Worm (Caenorhabditis elegans): ENCODE measurements around the gene endu-2.

- TF ChIP-seq flt-1 (GFP tag; IDR thresholded peaks at IDR 0.05) = no peak
- TF ChIP-seq ets-7 (tag; optimal IDR thresholded peaks at IDR 0.05) = no peak
- TF ChIP-seq scrt-1 (GFP tag; IDR thresholded peaks at IDR 0.05) = no peak
- TF ChIP-seq F13C5.2 (tag; optimal IDR thresholded peaks at IDR 0.05) = no peak
- TF ChIP-seq tra-4 (tag; optimal IDR thresholded peaks at IDR 0.05) = no peak
- TF ChIP-seq ama-1 (optimal IDR thresholded peaks at IDR 0.05) = no peak
- TF ChIP-seq sea-1 (GFP tag; conservative IDR thresholded peaks at IDR 0.05) = no peak
- no peak for TF ChIP-seq hmg-4 (GFP tag; optimal IDR thresholded peaks at IDR 0.05)
Measured at ce11 chrX:8200206-8200605, 41.9 kb upstream of the endu-2 start.

Data from whole organism, early embryonic.